Fruit fly (Drosophila melanogaster) whole organism, embryonic: ENCODE results near the gene CG42525.

Experiments
- Abd-B ChIP-seq: fragments of 200-800 bp; sonication (Bioruptor generic); optimal IDR thresholded peaks from 2 replicates; lab custom pipeline; 2018; ENCODE audit warnings: missing biosample characterization, mild to moderate bottlenecking, missing genetic modification characterization, moderate library complexity
- Aef1 ChIP-seq: fragments of 200-800 bp; sonication (Bioruptor generic); IDR thresholded peaks from 3 replicates; pipeline ENCODE4 v1.3.6; 2022; ENCODE audit warnings: missing biosample characterization, missing genetic modification characterization
- Bgb ChIP-seq: fragments of 200-800 bp; sonication (Bioruptor generic); IDR thresholded peaks from 2 replicates; pipeline ENCODE4 v1.3.6; 2022; ENCODE audit warnings: missing biosample characterization, missing genetic modification characterization; ENCODE audit not compliant: partially characterized antibody
- Blimp-1 ChIP-seq: fragments of 200-800 bp; sonication (Bioruptor generic); optimal IDR thresholded peaks from 3 replicates; lab custom pipeline; 2018; ENCODE audit warnings: missing biosample characterization, missing genetic modification characterization, mild to moderate bottlenecking, moderate library complexity, missing genetic modification reagents
- CG10147 ChIP-seq: fragments of 200-800 bp; sonication (Bioruptor generic); optimal IDR thresholded peaks from 2 replicates; lab custom pipeline; 2019; ENCODE audit warnings: missing biosample characterization, mild to moderate bottlenecking, missing genetic modification characterization, moderate library complexity
- CG1024 ChIP-seq: fragments of 200-800 bp; sonication (Bioruptor generic); IDR thresholded peaks from 2 replicates; pipeline ENCODE4 v1.3.6; 2022; ENCODE audit warnings: missing biosample characterization, missing genetic modification characterization
- CG10431 ChIP-seq: fragments of 200-800 bp; sonication (Bioruptor generic); optimal IDR thresholded peaks from 3 replicates; lab custom pipeline; 2018; ENCODE audit warnings: missing biosample characterization, mild to moderate bottlenecking, missing genetic modification characterization
- CG11085 ChIP-seq: fragments of 200-800 bp; sonication (Bioruptor generic); IDR thresholded peaks from 2 replicates; pipeline ENCODE4 v1.3.6; 2022; ENCODE audit warnings: missing biosample characterization, missing genetic modification characterization
- CG12104 ChIP-seq: fragments of 200-800 bp; sonication (Bioruptor generic); optimal IDR thresholded peaks from 3 replicates; lab custom pipeline; 2016; ENCODE audit warnings: missing biosample characterization, missing genetic modification characterization
- CG12769 ChIP-seq: fragments of 200-800 bp; sonication (Bioruptor generic); optimal IDR thresholded peaks from 2 replicates; lab custom pipeline; 2019; ENCODE audit warnings: missing biosample characterization, mild to moderate bottlenecking, missing genetic modification characterization, moderate library complexity
- CG13424 ChIP-seq: fragments of 200-800 bp; sonication (Bioruptor generic); optimal IDR thresholded peaks from 2 replicates; lab custom pipeline; 2019; ENCODE audit warnings: missing biosample characterization, mild to moderate bottlenecking, missing genetic modification characterization, moderate library complexity
- CG15011 ChIP-seq: fragments of 200-800 bp; sonication (Bioruptor generic); optimal IDR thresholded peaks from 3 replicates; lab custom pipeline; 2018; ENCODE audit warnings: missing biosample characterization, mild to moderate bottlenecking, missing genetic modification characterization
- CG17328 ChIP-seq: fragments of 200-800 bp; sonication (Bioruptor generic); IDR thresholded peaks from 2 replicates; pipeline ENCODE4 v1.3.6; 2022; ENCODE audit warnings: missing biosample characterization, missing genetic modification characterization
- CG18011 ChIP-seq: fragments of 200-800 bp; sonication (Bioruptor generic); optimal IDR thresholded peaks from 2 replicates; lab custom pipeline; 2017; ENCODE audit warnings: missing biosample characterization, missing genetic modification characterization, mild to moderate bottlenecking, moderate library complexity, missing genotype
- CG18599 ChIP-seq: fragments of 200-800 bp; sonication (Bioruptor generic); optimal IDR thresholded peaks from 3 replicates; lab custom pipeline; 2017; ENCODE audit warnings: missing biosample characterization, missing genetic modification characterization, mild to moderate bottlenecking, moderate library complexity, missing genetic modification reagents
- CG2129 ChIP-seq: fragments of 200-800 bp; sonication (Bioruptor generic); IDR thresholded peaks from 2 replicates; pipeline ENCODE4 v1.3.6; 2022; ENCODE audit warnings: missing biosample characterization, missing genetic modification characterization; ENCODE audit not compliant: partially characterized antibody
- CG2202 ChIP-seq: fragments of 200-800 bp; sonication (Bioruptor generic); optimal IDR thresholded peaks from 2 replicates; lab custom pipeline; 2018; ENCODE audit warnings: missing biosample characterization, mild to moderate bottlenecking, missing genetic modification characterization
- CG3281 ChIP-seq: fragments of 200-800 bp; sonication (Bioruptor generic); optimal IDR thresholded peaks from 3 replicates; lab custom pipeline; 2017; ENCODE audit warnings: missing biosample characterization, mild to moderate bottlenecking, missing genetic modification characterization
- CG34422 ChIP-seq: fragments of 200-800 bp; sonication (Bioruptor generic); IDR thresholded peaks from 3 replicates; pipeline ENCODE4 v1.3.6; 2022; ENCODE audit warnings: missing biosample characterization, missing genetic modification characterization
- CG4328 ChIP-seq: fragments of 200-800 bp; sonication (Bioruptor generic); optimal IDR thresholded peaks from 3 replicates; lab custom pipeline; 2017; ENCODE audit warnings: missing biosample characterization, missing genetic modification reagents, missing genetic modification characterization
- CG7786 ChIP-seq: fragments of 200-800 bp; sonication (Bioruptor generic); optimal IDR thresholded peaks from 2 replicates; lab custom pipeline; 2016; ENCODE audit warnings: missing biosample characterization, missing genetic modification characterization
- CG8388 ChIP-seq: fragments of 200-800 bp; sonication (Bioruptor generic); optimal IDR thresholded peaks from 2 replicates; lab custom pipeline; 2019; ENCODE audit warnings: missing biosample characterization, mild to moderate bottlenecking, missing genetic modification characterization, moderate library complexity
- CG9215 ChIP-seq: fragments of 200-800 bp; sonication (Bioruptor generic); IDR thresholded peaks from 2 replicates; pipeline ENCODE4 v1.3.6; 2022; ENCODE audit warnings: missing biosample characterization, missing genetic modification characterization
- CG9797 ChIP-seq: fragments of 200-800 bp; sonication (Bioruptor generic); optimal IDR thresholded peaks from 3 replicates; lab custom pipeline; 2018; ENCODE audit warnings: missing biosample characterization, mild to moderate bottlenecking, missing genetic modification characterization
- Hand ChIP-seq: fragments of 200-800 bp; sonication (Bioruptor generic); optimal IDR thresholded peaks from 2 replicates; lab custom pipeline; 2017; ENCODE audit warnings: mild to moderate bottlenecking, missing biosample characterization, missing genetic modification reagents, missing genetic modification characterization
- Mrtf ChIP-seq: fragments of 200-800 bp; sonication (Bioruptor generic); IDR thresholded peaks from 3 replicates; pipeline ENCODE4 v1.3.6; 2022; ENCODE audit warnings: missing biosample characterization, missing genetic modification characterization
- Myb ChIP-seq: fragments of 200-800 bp; sonication (Bioruptor generic); optimal IDR thresholded peaks from 2 replicates; lab custom pipeline; 2016; ENCODE audit warnings: missing biosample characterization, missing genetic modification characterization
- Rfx ChIP-seq: fragments of 200-800 bp; sonication (Bioruptor generic); IDR thresholded peaks from 2 replicates; pipeline ENCODE4 v1.3.6; 2022; ENCODE audit warnings: missing biosample characterization, missing genetic modification characterization
- abd-A ChIP-seq: fragments of 200-800 bp; sonication (Bioruptor generic); optimal IDR thresholded peaks from 3 replicates; lab custom pipeline; 2019; ENCODE audit warnings: missing biosample characterization, mild to moderate bottlenecking, missing genetic modification characterization, moderate library complexity
- aop ChIP-seq: fragments of 200-800 bp; sonication (Bioruptor generic); IDR thresholded peaks from 2 replicates; pipeline ENCODE4 v1.3.6; 2022; ENCODE audit warnings: missing biosample characterization, missing genetic modification characterization
- crol ChIP-seq: fragments of 200-800 bp; sonication (Bioruptor generic); IDR thresholded peaks from 2 replicates; pipeline ENCODE4 v1.3.6; 2022; ENCODE audit warnings: missing biosample characterization, missing genetic modification characterization
- dan ChIP-seq: fragments of 200-800 bp; sonication (Bioruptor generic); IDR thresholded peaks from 2 replicates; pipeline ENCODE4 v1.3.6; 2022; ENCODE audit warnings: missing biosample characterization, missing genetic modification characterization
- emc ChIP-seq: fragments of 200-800 bp; sonication (Bioruptor generic); optimal IDR thresholded peaks from 2 replicates; lab custom pipeline; 2016; ENCODE audit warnings: missing biosample characterization, missing genetic modification characterization
- hbn ChIP-seq: fragments of 200-800 bp; sonication (Bioruptor generic); IDR thresholded peaks from 2 replicates; pipeline ENCODE4 v1.3.6; 2022; ENCODE audit warnings: missing biosample characterization, missing genetic modification characterization; ENCODE audit not compliant: partially characterized antibody
- her ChIP-seq: fragments of 200-800 bp; sonication (Bioruptor generic); optimal IDR thresholded peaks from 2 replicates; lab custom pipeline; 2016; ENCODE audit warnings: missing biosample characterization, missing genetic modification characterization
- mam ChIP-seq: fragments of 200-800 bp; sonication (Bioruptor generic); optimal IDR thresholded peaks from 3 replicates; lab custom pipeline; 2016; ENCODE audit warnings: missing biosample characterization, missing genetic modification characterization
- nau ChIP-seq: fragments of 200-800 bp; sonication (Bioruptor generic); optimal IDR thresholded peaks from 3 replicates; lab custom pipeline; 2017; ENCODE audit warnings: missing biosample characterization, mild to moderate bottlenecking, missing genetic modification characterization, missing genetic modification reagents
- nmo ChIP-seq: fragments of 200-800 bp; sonication (Bioruptor generic); optimal IDR thresholded peaks from 2 replicates; lab custom pipeline; 2018; ENCODE audit warnings: missing biosample characterization, mild to moderate bottlenecking, missing genetic modification characterization, moderate library complexity
- oc ChIP-seq: fragments of 200-800 bp; sonication (Bioruptor generic); optimal IDR thresholded peaks from 2 replicates; lab custom pipeline; 2018; ENCODE audit warnings: missing biosample characterization, mild to moderate bottlenecking, missing genetic modification characterization, moderate library complexity
- pan ChIP-seq, 4 experiments: fragments of >200 bp in 3 of 4; fragments of 200-800 bp in 1 of 4; sonication (Bioruptor generic) in 1 of 4; optimal IDR thresholded peaks in 3 of 4; IDR thresholded peaks in 1 of 4; 2 replicates each; pipeline versions ENCODE4 v1.3.6 to Lab custom; 2017 to 2022; ENCODE audit warnings: missing biosample characterization in 2 of 4, missing genetic modification characterization in 2 of 4, mixed read lengths in 1 of 4
- pnt ChIP-seq: fragments of 200-800 bp; sonication (Bioruptor generic); optimal IDR thresholded peaks from 3 replicates; lab custom pipeline; 2016; ENCODE audit warnings: missing biosample characterization, missing genetic modification characterization
- pzg ChIP-seq: fragments of 200-800 bp; sonication (Bioruptor generic); optimal IDR thresholded peaks from 3 replicates; lab custom pipeline; 2018; ENCODE audit warnings: missing biosample characterization, mild to moderate bottlenecking, missing genetic modification characterization, moderate library complexity
- ranshi ChIP-seq: fragments of 200-800 bp; sonication (Bioruptor generic); IDR thresholded peaks from 2 replicates; pipeline ENCODE4 v1.3.6; 2022; ENCODE audit warnings: missing biosample characterization, missing genetic modification characterization
- seq ChIP-seq: fragments of 200-800 bp; sonication (Bioruptor generic); IDR thresholded peaks from 2 replicates; pipeline ENCODE4 v1.3.6; 2022; ENCODE audit warnings: missing biosample characterization, missing genetic modification characterization
- sisA ChIP-seq: fragments of 200-800 bp; sonication (Bioruptor generic); IDR thresholded peaks from 2 replicates; pipeline ENCODE4 v1.3.6; 2022; ENCODE audit warnings: missing biosample characterization, missing genetic modification characterization
- stc ChIP-seq: fragments of 200-800 bp; sonication (Bioruptor generic); IDR thresholded peaks from 2 replicates; pipeline ENCODE4 v1.3.6; 2022; ENCODE audit warnings: missing biosample characterization, missing genetic modification characterization
- stwl ChIP-seq: fragments of 200-800 bp; sonication (Bioruptor generic); optimal IDR thresholded peaks from 3 replicates; lab custom pipeline; 2018; ENCODE audit warnings: missing biosample characterization, mild to moderate bottlenecking, missing genetic modification characterization, moderate library complexity
- sug ChIP-seq: fragments of 200-800 bp; optimal IDR thresholded peaks from 2 replicates; lab custom pipeline; 2019; ENCODE audit warnings: missing biosample characterization, mild to moderate bottlenecking, missing genetic modification characterization, moderate library complexity
- tgo ChIP-seq: fragments of 200-800 bp; sonication (Bioruptor generic); IDR thresholded peaks from 3 replicates; pipeline ENCODE4 v1.3.6; 2022; ENCODE audit warnings: missing biosample characterization, missing genetic modification characterization
- vnd ChIP-seq: fragments of 200-800 bp; sonication (Bioruptor generic); IDR thresholded peaks from 3 replicates; pipeline ENCODE4 v1.3.6; 2022; ENCODE audit warnings: missing biosample characterization, missing genetic modification characterization; ENCODE audit not compliant: partially characterized antibody
- z ChIP-seq: fragments of 200-800 bp; sonication (Bioruptor generic); IDR thresholded peaks from 3 replicates; pipeline ENCODE4 v1.3.6; 2022; ENCODE audit warnings: missing biosample characterization, missing genetic modification characterization

CG42525 gene

dm6 chr3L:3141411-3141810, 48.1 kb downstream of the CG42525 start (continued):
- TF ChIP-seq pzg (GFP tag; lab: Kevin White, UChicago) (no peak), Aef1 (no peak), CG18599 (no peak), Myb (GFP tag; lab: Kevin White, UChicago) (no peak), crol (GFP tag; lab: Robert Waterston, UW) (peak; percentile 53; the same call in 1 of the 2 replicates), nmo (no peak), CG7786 (GFP tag; lab: Kevin White, UChicago) (no peak), CG13424 (tag; lab: Kevin White, UChicago) (no peak), CG2129 (GFP tag; lab: Robert Waterston, UW) (no peak), Abd-B (no peak), nau (no peak), tgo (no peak), CG12104 (GFP tag; lab: Kevin White, UChicago) (no peak), CG34422 (no peak), CG17328 (GFP tag; lab: Robert Waterston, UW) (no peak), abd-A (tag; lab: Kevin White, UChicago) (no peak), CG10147 (GFP tag; lab: Kevin White, UChicago) (no peak), Blimp-1 (GFP tag; lab: Kevin White, UChicago) (peak; percentile 100), pan (optimal IDR thresholded peaks at IDR 0.05; lab: Kevin White, UChicago) (no peak), pan (GFP tag; optimal IDR thresholded peaks at IDR 0.05 in 1 of 2, IDR thresholded peaks at IDR 0.05 in 1 of 2) (no peak), dan (GFP tag; lab: Robert Waterston, UW) (no peak), hbn (no peak), CG3281 (GFP tag; lab: Kevin White, UChicago) (no peak), oc (tag; lab: Kevin White, UChicago) (peak; percentile 0), Bgb (no peak), CG9797 (no peak), CG1024 (no peak), CG4328 (GFP tag; lab: Kevin White, UChicago) (no peak), CG8388 (GFP tag; lab: Kevin White, UChicago) (no peak), her (no peak), CG11085 (GFP tag; lab: Robert Waterston, UW) (no peak), stwl (tag; lab: Kevin White, UChicago) (no peak), Mrtf (no peak), emc (GFP tag; lab: Kevin White, UChicago) (no peak), CG18011 (GFP tag; lab: Kevin White, UChicago) (no peak), seq (GFP tag; lab: Robert Waterston, UW) (no peak), aop (GFP tag; lab: Robert Waterston, UW) (no peak), Hand (GFP tag; lab: Kevin White, UChicago) (no peak), sug (tag; lab: Kevin White, UChicago) (no peak), z (GFP tag; lab: Robert Waterston, UW) (peak; percentile 76), CG9215 (GFP tag; lab: Robert Waterston, UW) (no peak), CG15011 (GFP tag; lab: Kevin White, UChicago) (no peak), sisA (GFP tag; lab: Robert Waterston, UW) (no peak), CG10431 (GFP tag; lab: Kevin White, UChicago) (peak; percentile 85), pnt (GFP tag; lab: Kevin White, UChicago) (no peak), stc (GFP tag; lab: Robert Waterston, UW) (no peak), ranshi (GFP tag; lab: Robert Waterston, UW) (no peak), CG12769 (tag; lab: Kevin White, UChicago) (no peak), vnd (no peak), Rfx (GFP tag; lab: Robert Waterston, UW) (no peak), CG2202 (tag; lab: Kevin White, UChicago) (peak; percentile 43), mam (no peak)
